Fruit fly (Drosophila melanogaster) whole organism, embryonic: ENCODE measurements around the gene CG6739.

ENCODE experiments used
- Aef1 ChIP-seq: fragments of 200-800 bp; sonication (Bioruptor generic); IDR thresholded peaks from 3 replicates; pipeline ENCODE4 v1.3.6; 2022; ENCODE audit warnings: missing biosample characterization, missing genetic modification characterization
- CG10267 ChIP-seq: fragments of 200-800 bp; sonication (Bioruptor generic); optimal IDR thresholded peaks from 2 replicates; lab custom pipeline; 2018; ENCODE audit warnings: missing biosample characterization, mild to moderate bottlenecking, missing genetic modification characterization, moderate library complexity
- CG10431 ChIP-seq: fragments of 200-800 bp; sonication (Bioruptor generic); optimal IDR thresholded peaks from 3 replicates; lab custom pipeline; 2018; ENCODE audit warnings: missing biosample characterization, mild to moderate bottlenecking, missing genetic modification characterization
- CG11398 ChIP-seq: fragments of 200-800 bp; sonication (Bioruptor generic); optimal IDR thresholded peaks from 2 replicates; lab custom pipeline; 2016; ENCODE audit warnings: missing biosample characterization, missing genetic modification characterization
- CG12219 ChIP-seq: fragments of 200-800 bp; sonication (Bioruptor generic); optimal IDR thresholded peaks from 3 replicates; lab custom pipeline; 2018; ENCODE audit warnings: missing biosample characterization, mild to moderate bottlenecking, missing genetic modification characterization
- CG13296 ChIP-seq: fragments of 200-800 bp; sonication (Bioruptor generic); optimal IDR thresholded peaks from 3 replicates; lab custom pipeline; 2018; ENCODE audit warnings: missing biosample characterization, mild to moderate bottlenecking, missing genetic modification characterization
- CG15601 ChIP-seq: fragments of 200-800 bp; sonication (Bioruptor generic); optimal IDR thresholded peaks from 3 replicates; lab custom pipeline; 2019; ENCODE audit warnings: missing biosample characterization, mild to moderate bottlenecking, missing genetic modification characterization, moderate library complexity
- CG16779 ChIP-seq: fragments of 200-800 bp; sonication (Bioruptor generic); IDR thresholded peaks from 2 replicates; pipeline ENCODE4 v1.3.6; 2022; ENCODE audit warnings: missing biosample characterization, missing genetic modification characterization
- CG17385 ChIP-seq: fragments of 200-800 bp; sonication (Bioruptor generic); optimal IDR thresholded peaks from 3 replicates; lab custom pipeline; 2018; ENCODE audit warnings: missing biosample characterization, mild to moderate bottlenecking, missing genetic modification characterization
- CG17612 ChIP-seq: fragments of 200-800 bp; sonication (Bioruptor generic); IDR thresholded peaks from 2 replicates; pipeline ENCODE4 v1.3.6; 2022; ENCODE audit warnings: missing biosample characterization, missing genetic modification characterization
- CG17912 ChIP-seq: fragments of 200-800 bp; sonication (Bioruptor generic); optimal IDR thresholded peaks from 2 replicates; lab custom pipeline; 2018; ENCODE audit warnings: missing biosample characterization, mild to moderate bottlenecking, missing genetic modification characterization
- CG2120 ChIP-seq: fragments of 200-800 bp; sonication (Bioruptor generic); optimal IDR thresholded peaks from 3 replicates; lab custom pipeline; 2016; ENCODE audit warnings: missing biosample characterization, missing genetic modification characterization
- CG3995 ChIP-seq: fragments of 200-800 bp; sonication (Bioruptor generic); optimal IDR thresholded peaks from 3 replicates; lab custom pipeline; 2016; ENCODE audit warnings: missing biosample characterization, missing genetic modification characterization
- CG6813 ChIP-seq: fragments of 200-800 bp; sonication (Bioruptor generic); optimal IDR thresholded peaks from 2 replicates; lab custom pipeline; 2017; ENCODE audit warnings: missing biosample characterization, missing genetic modification characterization, mild to moderate bottlenecking, moderate library complexity, missing genetic modification reagents
- CkIIα-i1 ChIP-seq: fragments of 200-800 bp; sonication (Bioruptor generic); IDR thresholded peaks from 2 replicates; pipeline ENCODE4 v1.3.6; 2022; ENCODE audit warnings: missing biosample characterization, missing genetic modification characterization
- Dbx ChIP-seq: fragments of 200-800 bp; sonication (Bioruptor generic); IDR thresholded peaks from 3 replicates; pipeline ENCODE4 v1.3.6; 2022; ENCODE audit warnings: missing biosample characterization, missing genetic modification characterization
- Dfd ChIP-seq, 2 experiments: fragments of >200 bp; optimal IDR thresholded peaks; 2 replicates each; lab custom pipeline; 2017; ENCODE audit warnings: missing biosample characterization in 2 of 2, missing genetic modification characterization in 2 of 2
- Dip2 ChIP-seq: fragments of 200-800 bp; sonication (Bioruptor generic); IDR thresholded peaks from 2 replicates; pipeline ENCODE4 v1.3.6; 2022; ENCODE audit warnings: missing biosample characterization, missing genetic modification characterization
- Doc3 ChIP-seq: fragments of 200-800 bp; sonication (Bioruptor generic); IDR thresholded peaks from 3 replicates; pipeline ENCODE4 v1.3.6; 2022; ENCODE audit warnings: missing biosample characterization, missing genetic modification characterization; ENCODE audit not compliant: partially characterized antibody
- HLHmδ ChIP-seq: fragments of 200-800 bp; sonication (Bioruptor generic); optimal IDR thresholded peaks from 2 replicates; lab custom pipeline; 2018; ENCODE audit warnings: missing biosample characterization, mild to moderate bottlenecking, missing genetic modification characterization, moderate library complexity
- HmgZ ChIP-seq: fragments of 200-800 bp; sonication (Bioruptor generic); optimal IDR thresholded peaks from 2 replicates; lab custom pipeline; 2018; ENCODE audit warnings: missing biosample characterization, mild to moderate bottlenecking, missing genetic modification characterization
- Jarid2 ChIP-seq: fragments of 200-800 bp; sonication (Bioruptor generic); optimal IDR thresholded peaks from 3 replicates; lab custom pipeline; 2017; ENCODE audit warnings: mild to moderate bottlenecking, missing biosample characterization, missing genetic modification reagents, missing genetic modification characterization
- MBD-R2 ChIP-seq: fragments of 200-800 bp; sonication (Bioruptor generic); IDR thresholded peaks from 2 replicates; pipeline ENCODE4 v1.3.6; 2022; ENCODE audit warnings: missing biosample characterization, missing genetic modification characterization
- MESR4 ChIP-seq: fragments of 200-800 bp; sonication (Bioruptor generic); optimal IDR thresholded peaks from 2 replicates; lab custom pipeline; 2018; ENCODE audit warnings: missing biosample characterization, mild to moderate bottlenecking, missing genetic modification characterization, moderate library complexity
- Mad ChIP-seq: fragments of 200-800 bp; sonication (Bioruptor generic); optimal IDR thresholded peaks from 2 replicates; lab custom pipeline; 2016; ENCODE audit warnings: missing biosample characterization, missing genetic modification characterization
- Med ChIP-seq: fragments of 200-800 bp; sonication (Bioruptor generic); peaks from one replicate; lab custom pipeline; 2016; ENCODE audit warnings: missing biosample characterization, missing genetic modification characterization, mild to moderate bottlenecking, inconsistent platforms, moderate library complexity
- Oaz ChIP-seq: fragments of 200-800 bp; sonication (Bioruptor generic); IDR thresholded peaks from 2 replicates; pipeline ENCODE4 v1.3.6; 2022; ENCODE audit warnings: missing biosample characterization, missing genetic modification characterization
- TFAM ChIP-seq: fragments of 200-800 bp; sonication (Bioruptor generic); optimal IDR thresholded peaks from 2 replicates; lab custom pipeline; 2017; ENCODE audit warnings: missing biosample characterization, missing genetic modification characterization, inconsistent platforms
- corto ChIP-seq: fragments of 200-800 bp; sonication (Bioruptor generic); optimal IDR thresholded peaks from 2 replicates; lab custom pipeline; 2016; ENCODE audit warnings: missing biosample characterization, mild to moderate bottlenecking, missing genetic modification characterization, moderate library complexity
- cwo ChIP-seq: fragments of 200-800 bp; sonication (Bioruptor generic); optimal IDR thresholded peaks from 3 replicates; lab custom pipeline; 2017; ENCODE audit warnings: missing biosample characterization, missing genetic modification characterization, mild to moderate bottlenecking, moderate library complexity, missing genetic modification reagents
- dan ChIP-seq: fragments of 200-800 bp; sonication (Bioruptor generic); IDR thresholded peaks from 2 replicates; pipeline ENCODE4 v1.3.6; 2022; ENCODE audit warnings: missing biosample characterization, missing genetic modification characterization
- ewg ChIP-seq: fragments of 200-800 bp; sonication (Bioruptor generic); optimal IDR thresholded peaks from 3 replicates; lab custom pipeline; 2017; ENCODE audit warnings: mild to moderate bottlenecking, missing biosample characterization, missing genetic modification reagents, missing genetic modification characterization
- eyg ChIP-seq: fragments of 200-800 bp; sonication (Bioruptor generic); optimal IDR thresholded peaks from 3 replicates; lab custom pipeline; 2016; ENCODE audit warnings: missing biosample characterization, missing genetic modification characterization
- fru ChIP-seq: fragments of >200 bp; optimal IDR thresholded peaks from 2 replicates; lab custom pipeline; 2017
- gce ChIP-seq: fragments of 200-800 bp; sonication (Bioruptor generic); IDR thresholded peaks from 3 replicates; pipeline ENCODE4 v1.3.6; 2022; ENCODE audit warnings: missing biosample characterization, missing genetic modification characterization
- ham ChIP-seq: fragments of 200-800 bp; sonication (Bioruptor generic); IDR thresholded peaks from 2 replicates; pipeline ENCODE4 v1.3.6; 2022; ENCODE audit warnings: missing biosample characterization, missing genetic modification characterization
- her ChIP-seq: fragments of 200-800 bp; sonication (Bioruptor generic); optimal IDR thresholded peaks from 2 replicates; lab custom pipeline; 2016; ENCODE audit warnings: missing biosample characterization, missing genetic modification characterization
- ind ChIP-seq: fragments of 200-800 bp; sonication (Bioruptor generic); optimal IDR thresholded peaks from 3 replicates; lab custom pipeline; 2016; ENCODE audit warnings: missing biosample characterization, missing genetic modification characterization
- jumu ChIP-seq: fragments of 200-800 bp; sonication (Bioruptor generic); optimal IDR thresholded peaks from 3 replicates; lab custom pipeline; 2016; ENCODE audit warnings: missing biosample characterization, missing genetic modification characterization
- pnt ChIP-seq: fragments of 200-800 bp; sonication (Bioruptor generic); optimal IDR thresholded peaks from 3 replicates; lab custom pipeline; 2016; ENCODE audit warnings: missing biosample characterization, missing genetic modification characterization
- run ChIP-seq: fragments of 200-800 bp; sonication (Bioruptor generic); optimal IDR thresholded peaks from 3 replicates; lab custom pipeline; 2018; ENCODE audit warnings: missing biosample characterization, mild to moderate bottlenecking, missing genetic modification characterization
- sens-2 ChIP-seq: fragments of 200-800 bp; sonication (Bioruptor generic); IDR thresholded peaks from 2 replicates; pipeline ENCODE4 v1.3.6; 2022; ENCODE audit warnings: missing biosample characterization, missing genetic modification characterization
- seq ChIP-seq: fragments of 200-800 bp; sonication (Bioruptor generic); IDR thresholded peaks from 2 replicates; pipeline ENCODE4 v1.3.6; 2022; ENCODE audit warnings: missing biosample characterization, missing genetic modification characterization
- sisA ChIP-seq: fragments of 200-800 bp; sonication (Bioruptor generic); IDR thresholded peaks from 2 replicates; pipeline ENCODE4 v1.3.6; 2022; ENCODE audit warnings: missing biosample characterization, missing genetic modification characterization
- ssp ChIP-seq: fragments of 200-800 bp; sonication (Bioruptor generic); IDR thresholded peaks from 2 replicates; pipeline ENCODE4 v1.3.6; 2022; ENCODE audit warnings: missing biosample characterization, missing genetic modification characterization
- tap ChIP-seq: fragments of 200-800 bp; optimal IDR thresholded peaks from 3 replicates; lab custom pipeline; 2019; ENCODE audit warnings: missing biosample characterization, mild to moderate bottlenecking, missing genetic modification characterization, moderate library complexity
- tgo ChIP-seq: fragments of 200-800 bp; sonication (Bioruptor generic); IDR thresholded peaks from 3 replicates; pipeline ENCODE4 v1.3.6; 2022; ENCODE audit warnings: missing biosample characterization, missing genetic modification characterization
- tll ChIP-seq, 2 experiments: fragments of 200-800 bp in 1 of 2; fragments of >200 bp in 1 of 2; sonication (Bioruptor generic) in 1 of 2; optimal IDR thresholded peaks; 2 replicates each; lab custom pipeline; 2017 to 2019; ENCODE audit warnings: missing biosample characterization in 2 of 2, missing genetic modification characterization in 2 of 2, mild to moderate bottlenecking in 1 of 2, moderate library complexity in 1 of 2
- ttk ChIP-seq: fragments of 200-800 bp; sonication (Bioruptor generic); IDR thresholded peaks from 2 replicates; pipeline ENCODE4 v2.1.2; 2022; ENCODE audit warnings: missing biosample characterization, missing genetic modification characterization
- wor ChIP-seq: fragments of 200-800 bp; sonication (Bioruptor generic); IDR thresholded peaks from 2 replicates; pipeline ENCODE4 v1.3.6; 2022; ENCODE audit warnings: missing biosample characterization, missing genetic modification characterization
- zf30C ChIP-seq: fragments of 200-800 bp; sonication (Bioruptor generic); optimal IDR thresholded peaks from 3 replicates; lab custom pipeline; 2018; ENCODE audit warnings: missing biosample characterization, mild to moderate bottlenecking, missing genetic modification characterization

Gene CG6739

dm6 chr2L:7641606-7642190 is 33.5 kb downstream of the CG6739 start (continued):
- peak; percentile 86 for TF ChIP-seq sisA (GFP tag; lab: Robert Waterston, UW)
- TF ChIP-seq CkIIα-i1 (GFP tag; lab: Robert Waterston, UW), result peak; percentile 62
- no peak for TF ChIP-seq Dfd (GFP tag; optimal IDR thresholded peaks at IDR 0.05; lab: Kevin White, UChicago)
- TF ChIP-seq her (GFP tag; lab: Kevin White, UChicago), result no peak
- TF ChIP-seq eyg (GFP tag; lab: Kevin White, UChicago), result no peak
- TF ChIP-seq ttk (GFP tag; lab: Robert Waterston, UW), result peak; percentile 81
- TF ChIP-seq CG2120 (GFP tag; lab: Kevin White, UChicago), result peak; percentile 77
- no peak for TF ChIP-seq zf30C (GFP tag; lab: Kevin White, UChicago)
- peak; percentile 51 for TF ChIP-seq MBD-R2 (GFP tag; lab: Robert Waterston, UW)
- peak; percentile 89 for TF ChIP-seq jumu
- peak; percentile 45 for TF ChIP-seq CG17912
- TF ChIP-seq gce (GFP tag; lab: Robert Waterston, UW), result peak; percentile 76
- TF ChIP-seq Jarid2 (GFP tag; lab: Kevin White, UChicago), result no peak
- no peak for TF ChIP-seq tap (tag; lab: Kevin White, UChicago)
- TF ChIP-seq seq (GFP tag; lab: Robert Waterston, UW), result no peak
- peak; percentile 76 for TF ChIP-seq tgo (GFP tag; lab: Robert Waterston, UW)
- TF ChIP-seq ham (GFP tag; lab: Robert Waterston, UW), result peak; percentile 75; the same call in 1 of the 2 replicates
- peak; percentile 78 for TF ChIP-seq Med
- TF ChIP-seq corto (GFP tag; lab: Kevin White, UChicago), result no peak
- TF ChIP-seq CG3995 (GFP tag; lab: Kevin White, UChicago), result no peak
- 0 out of 2 replicates have a peak, but pooled peaks have one; percentile 16 for TF ChIP-seq wor (GFP tag; lab: Robert Waterston, UW)
- peak; percentile 77 for TF ChIP-seq Aef1
- TF ChIP-seq Doc3 (GFP tag; lab: Robert Waterston, UW), result no peak
- peak; percentile 81 for TF ChIP-seq CG11398 (GFP tag; lab: Kevin White, UChicago)
- TF ChIP-seq Oaz (GFP tag; lab: Robert Waterston, UW), result peak; percentile 79
- no peak for TF ChIP-seq CG10267 (tag; lab: Kevin White, UChicago)
- TF ChIP-seq CG10431 (GFP tag; lab: Kevin White, UChicago), result no peak
- TF ChIP-seq Mad (GFP tag; lab: Kevin White, UChicago), result peak; percentile 73
- no peak for TF ChIP-seq CG15601 (tag; lab: Kevin White, UChicago)
- TF ChIP-seq CG13296 (GFP tag; lab: Kevin White, UChicago), result no peak
- peak; percentile 88; the same call in 1 of the 2 replicates for TF ChIP-seq sens-2 (GFP tag; lab: Robert Waterston, UW)
- TF ChIP-seq CG17385 (GFP tag; lab: Kevin White, UChicago), result peak; percentile 70
- TF ChIP-seq CG12219, result peak; percentile 69
- TF ChIP-seq Dip2 (GFP tag; lab: Robert Waterston, UW), result peak; percentile 90
- peak; percentile 63 for TF ChIP-seq ewg (GFP tag; lab: Kevin White, UChicago)
- TF ChIP-seq ssp (GFP tag; lab: Robert Waterston, UW), result peak; percentile 67
- peak; percentile 34 for TF ChIP-seq run
- no peak for TF ChIP-seq fru (lab: Kevin White, UChicago)
- TF ChIP-seq dan (GFP tag; lab: Robert Waterston, UW), result peak; percentile 8; the same call in 1 of the 2 replicates
- no peak for TF ChIP-seq CG17612 (GFP tag; lab: Robert Waterston, UW)
- peak; percentile 89 for TF ChIP-seq Dbx
- peak; percentile 87 for TF ChIP-seq pnt (GFP tag; lab: Kevin White, UChicago)
- peak; percentile 91 for TF ChIP-seq HmgZ (tag; lab: Kevin White, UChicago)
- no peak for TF ChIP-seq HLHmδ (GFP tag; lab: Kevin White, UChicago)
- TF ChIP-seq TFAM (GFP tag; lab: Kevin White, UChicago), result no peak
- no peak for TF ChIP-seq ind (GFP tag; lab: Kevin White, UChicago)
- TF ChIP-seq CG16779 (GFP tag; lab: Robert Waterston, UW), result peak; percentile 72
- no peak for TF ChIP-seq CG6813 (GFP tag; lab: Kevin White, UChicago)
- TF ChIP-seq cwo (GFP tag; lab: Kevin White, UChicago), result no peak
- no peak for TF ChIP-seq tll (GFP tag; optimal IDR thresholded peaks at IDR 0.05; lab: Kevin White, UChicago)
- TF ChIP-seq MESR4 (GFP tag; lab: Kevin White, UChicago), result no peak
